Worm (Caenorhabditis elegans): Measurements from ENCODE around the gene K03B4.8.

K03B4.8 gene

ce11 chrV:4674506-4674905, at the start of gene K03B4.8:
TSS of gene K03B4.8 (minus strand) at chrV:4674606.
- TF ChIP-seq dpl-1 (GFP tag; optimal IDR thresholded peaks at IDR 0.05): no peak
- no peak for TF ChIP-seq arid-1 (GFP tag; conservative IDR thresholded peaks at IDR 0.05)
- no peak for TF ChIP-seq lin-38 (GFP tag; IDR thresholded peaks at IDR 0.05)
- TF ChIP-seq ztf-11 (tag; optimal IDR thresholded peaks at IDR 0.05): no peak
- TF ChIP-seq mdt-29 (GFP tag; IDR thresholded peaks at IDR 0.05): no peak
- TF ChIP-seq dmd-8 (GFP tag; IDR thresholded peaks at IDR 0.05): no peak
- TF ChIP-seq hif-1 (tag; optimal IDR thresholded peaks at IDR 0.05): no peak
- no peak for TF ChIP-seq snpc-4 (tag; optimal IDR thresholded peaks at IDR 0.05)
- TF ChIP-seq zip-2 (tag; optimal IDR thresholded peaks at IDR 0.05): no peak
- no peak for TF ChIP-seq ctbp-1 (GFP tag; IDR thresholded peaks at IDR 0.05)
- TF ChIP-seq zag-1 (tag; optimal IDR thresholded peaks at IDR 0.05): no peak
- TF ChIP-seq tag-97 (GFP tag; IDR thresholded peaks at IDR 0.05): no peak
- TF ChIP-seq nhr-25 (tag; optimal IDR thresholded peaks at IDR 0.05; ENCODE audit: borderline replicate concordance, insufficient read depth): no peak
- TF ChIP-seq daf-19 (GFP tag; conservative IDR thresholded peaks at IDR 0.05): no peak

ce11 chrV:4722314-4722713, 47.9 kb upstream of the K03B4.8 start, which contains the start of gene F39G3.5:
TSS of gene F39G3.5 (plus strand) at chrV:4722614.
- TF ChIP-seq Y5F2A.4 (GFP tag; optimal IDR thresholded peaks at IDR 0.05): no peak
- no peak for TF ChIP-seq unc-39 (tag; optimal IDR thresholded peaks at IDR 0.05)
- TF ChIP-seq ceh-62 (tag; optimal IDR thresholded peaks at IDR 0.05): no peak
- no peak for TF ChIP-seq fos-1 (tag; optimal IDR thresholded peaks at IDR 0.05)
- no peak for TF ChIP-seq php-3 (GFP tag; IDR thresholded peaks at IDR 0.05)
- no peak for TF ChIP-seq unc-62 (GFP tag; optimal IDR thresholded peaks at IDR 0.05 in 1 of 2)
- TF ChIP-seq unc-62 (tag; optimal IDR thresholded peaks at IDR 0.05): no peak
- TF ChIP-seq ces-1 (GFP tag; optimal IDR thresholded peaks at IDR 0.05): no peak
- no peak for TF ChIP-seq zip-2 (tag; optimal IDR thresholded peaks at IDR 0.05)
- TF ChIP-seq unc-130 (GFP tag; optimal IDR thresholded peaks at IDR 0.05): no peak
- TF ChIP-seq F37D6.2 (tag; optimal IDR thresholded peaks at IDR 0.05): no peak
- no peak for TF ChIP-seq lir-3 (tag; optimal IDR thresholded peaks at IDR 0.05)
- no peak for TF ChIP-seq aly-2 (tag; optimal IDR thresholded peaks at IDR 0.05)
- TF ChIP-seq lin-38 (GFP tag; IDR thresholded peaks at IDR 0.05): no peak
- TF ChIP-seq saeg-2 (GFP tag; IDR thresholded peaks at IDR 0.05): no peak
- no peak for TF ChIP-seq T26A8.4 (GFP tag; IDR thresholded peaks at IDR 0.05)

- TF ChIP-seq ztf-11 (tag; optimal IDR thresholded peaks at IDR 0.05): no peak
- TF ChIP-seq T26A8.4 (GFP tag; IDR thresholded peaks at IDR 0.05): no peak
- TF ChIP-seq hmg-1.1 (GFP tag; IDR thresholded peaks at IDR 0.05): no peak
- TF ChIP-seq nhr-6 (tag; optimal IDR thresholded peaks at IDR 0.05): peak; percentile 2
- peak; percentile 47 for TF ChIP-seq dmd-6 (GFP tag; IDR thresholded peaks at IDR 0.05)
- no peak for TF ChIP-seq zip-2 (tag; optimal IDR thresholded peaks at IDR 0.05)
- peak; percentile 21 for TF ChIP-seq dve-1 (tag; optimal IDR thresholded peaks at IDR 0.05; ENCODE audit: insufficient read depth)
- no peak for TF ChIP-seq jun-1 (tag; optimal IDR thresholded peaks at IDR 0.05)
- no peak for TF ChIP-seq nhr-42 (GFP tag; IDR thresholded peaks at IDR 0.05)
- TF ChIP-seq unc-62 (GFP tag; optimal IDR thresholded peaks at IDR 0.05 in 1 of 2): peak in 1 of 2 experiments; percentile 97
- no peak for TF ChIP-seq unc-62 (tag; optimal IDR thresholded peaks at IDR 0.05)
- TF ChIP-seq daf-16 (GFP tag; optimal IDR thresholded peaks at IDR 0.05): no peak
- TF ChIP-seq daf-16 (tag; optimal IDR thresholded peaks at IDR 0.05): peak; percentile 79
- TF ChIP-seq pqm-1 (tag; optimal IDR thresholded peaks at IDR 0.05): peak; percentile 97
- peak; percentile 50 for TF ChIP-seq hlh-11 (tag; optimal IDR thresholded peaks at IDR 0.05)
- TF ChIP-seq daf-12 (tag; optimal IDR thresholded peaks at IDR 0.05): no peak
- no peak for TF ChIP-seq F26F4.8 (GFP tag; conservative IDR thresholded peaks at IDR 0.05)
- TF ChIP-seq skn-1 (tag; optimal IDR thresholded peaks at IDR 0.05): no peak
- no peak for TF ChIP-seq nhr-237 (tag; optimal IDR thresholded peaks at IDR 0.05)
- no peak for TF ChIP-seq duxl-1 (tag; optimal IDR thresholded peaks at IDR 0.05; ENCODE audit: poor library complexity)
- TF ChIP-seq nhr-28 (tag; optimal IDR thresholded peaks at IDR 0.05): peak; percentile 88
- TF ChIP-seq mdt-29 (GFP tag; IDR thresholded peaks at IDR 0.05): no peak
- no peak for TF ChIP-seq Y75B8A.6 (GFP tag; IDR thresholded peaks at IDR 0.05)
- no peak for TF ChIP-seq aly-2 (tag; optimal IDR thresholded peaks at IDR 0.05)
- no peak for TF ChIP-seq aha-1 (tag)
- no peak for TF ChIP-seq egl-43 (GFP tag; IDR thresholded peaks at IDR 0.05)
- TF ChIP-seq zip-11 (GFP tag; IDR thresholded peaks at IDR 0.05): no peak
- no peak for TF ChIP-seq Y48G9A.11 (GFP tag; IDR thresholded peaks at IDR 0.05)
- TF ChIP-seq dpl-1 (GFP tag; optimal IDR thresholded peaks at IDR 0.05): no peak
These were observed 46.6 kb upstream of the K03B4.8 start for ce11 chrV:4720884-4721464.

Data from whole organism, L4 larva.